Worm (Caenorhabditis elegans): Measurements from ENCODE around the gene R05D8.7.

- TF ChIP-seq Y53G8AR.9 (GFP tag; conservative IDR thresholded peaks at IDR 0.05) (no peak), F52B5.7 (tag; optimal IDR thresholded peaks at IDR 0.05) (no peak), snpc-1.3 (tag; optimal IDR thresholded peaks at IDR 0.05; ENCODE audit: insufficient read depth) (no peak), snpc-4 (GFP tag; optimal IDR thresholded peaks at IDR 0.05) (no peak), snpc-4 (tag; optimal IDR thresholded peaks at IDR 0.05) (no peak)
These were observed 44.8 kb upstream of the R05D8.7 start, which contains the start of gene ketn-1 for ce11 chrV:2807760-2808159.

Measured in whole organism, young adult.